Worm (Caenorhabditis elegans) whole organism, L4/young adult: ENCODE measurements around the gene F07C6.6.

Source experiments
- W03F9.2 ChIP-seq: fragments of 150-350 bp; optimal IDR thresholded peaks from 2 replicates; lab custom pipeline; 2014; ENCODE audit warnings: missing biosample characterization, missing genetic modification characterization
- him-1 ChIP-seq: sonication (generic microtip); optimal IDR thresholded peaks from 2 replicates; lab custom pipeline; 2016; ENCODE audit warnings: missing genotype, missing genetic modification reagents, missing genetic modification characterization, missing compliant biosample characterization

- TF ChIP-seq him-1 (tag; lab: Kevin White, UChicago) (no peak), W03F9.2 (tag; lab: Kevin White, UChicago) (no peak)
Measured at ce11 chrIV:12781804-12782449, 10.7 kb upstream of the F07C6.6 start.
